Fruit fly (Drosophila melanogaster) whole organism, embryonic: ENCODE measurements around the gene CG13299.

Source experiments
- Asciz ChIP-seq: fragments of 200-800 bp; sonication (Bioruptor generic); optimal IDR thresholded peaks from 2 replicates; lab custom pipeline; 2017; ENCODE audit warnings: missing biosample characterization, mild to moderate bottlenecking, missing genetic modification characterization, missing genetic modification reagents
- CG10979 ChIP-seq: fragments of 200-800 bp; sonication (Bioruptor generic); optimal IDR thresholded peaks from 2 replicates; lab custom pipeline; 2018; ENCODE audit warnings: missing biosample characterization, mild to moderate bottlenecking, missing genetic modification characterization, moderate library complexity
- CG11247 ChIP-seq: fragments of 200-800 bp; sonication (Bioruptor generic); IDR thresholded peaks from 2 replicates; pipeline ENCODE4 v1.3.6; 2022; ENCODE audit warnings: missing biosample characterization, missing genetic modification characterization
- CG12104 ChIP-seq: fragments of 200-800 bp; sonication (Bioruptor generic); optimal IDR thresholded peaks from 3 replicates; lab custom pipeline; 2016; ENCODE audit warnings: missing biosample characterization, missing genetic modification characterization
- CG13424 ChIP-seq: fragments of 200-800 bp; sonication (Bioruptor generic); optimal IDR thresholded peaks from 2 replicates; lab custom pipeline; 2019; ENCODE audit warnings: missing biosample characterization, mild to moderate bottlenecking, missing genetic modification characterization, moderate library complexity
- CG13624 ChIP-seq: fragments of 200-800 bp; sonication (Bioruptor generic); optimal IDR thresholded peaks from 2 replicates; lab custom pipeline; 2016; ENCODE audit warnings: missing biosample characterization, missing genetic modification characterization
- CG14441 ChIP-seq: fragments of 200-800 bp; sonication (Bioruptor generic); IDR thresholded peaks from 2 replicates; pipeline ENCODE4 v1.3.6; 2022; ENCODE audit warnings: missing biosample characterization, missing genetic modification characterization
- CG15514 ChIP-seq: fragments of 200-800 bp; sonication (Bioruptor generic); optimal IDR thresholded peaks from 3 replicates; lab custom pipeline; 2017; ENCODE audit warnings: missing biosample characterization, missing genetic modification characterization, mild to moderate bottlenecking, moderate library complexity, missing genetic modification reagents
- CG1647 ChIP-seq: fragments of 200-800 bp; sonication (Bioruptor generic); optimal IDR thresholded peaks from 3 replicates; lab custom pipeline; 2016; ENCODE audit warnings: missing biosample characterization, missing genetic modification characterization
- CG16779 ChIP-seq: fragments of 200-800 bp; sonication (Bioruptor generic); IDR thresholded peaks from 2 replicates; pipeline ENCODE4 v1.3.6; 2022; ENCODE audit warnings: missing biosample characterization, missing genetic modification characterization
- CG16863 ChIP-seq: fragments of 200-800 bp; sonication (Bioruptor generic); optimal IDR thresholded peaks from 3 replicates; lab custom pipeline; 2016; ENCODE audit warnings: missing biosample characterization, missing genetic modification characterization
- CG18011 ChIP-seq: fragments of 200-800 bp; sonication (Bioruptor generic); optimal IDR thresholded peaks from 2 replicates; lab custom pipeline; 2017; ENCODE audit warnings: missing biosample characterization, missing genetic modification characterization, mild to moderate bottlenecking, moderate library complexity, missing genotype
- CG2120 ChIP-seq: fragments of 200-800 bp; sonication (Bioruptor generic); optimal IDR thresholded peaks from 3 replicates; lab custom pipeline; 2016; ENCODE audit warnings: missing biosample characterization, missing genetic modification characterization
- CG31441 ChIP-seq: fragments of 200-800 bp; sonication (Bioruptor generic); IDR thresholded peaks from 2 replicates; pipeline ENCODE4 v1.3.6; 2022; ENCODE audit warnings: missing biosample characterization, missing genetic modification characterization
- CG3281 ChIP-seq: fragments of 200-800 bp; sonication (Bioruptor generic); optimal IDR thresholded peaks from 3 replicates; lab custom pipeline; 2017; ENCODE audit warnings: missing biosample characterization, mild to moderate bottlenecking, missing genetic modification characterization
- CG33557 ChIP-seq: fragments of 200-800 bp; sonication (Bioruptor generic); optimal IDR thresholded peaks from 2 replicates; lab custom pipeline; 2019; ENCODE audit warnings: missing biosample characterization, mild to moderate bottlenecking, missing genetic modification characterization, moderate library complexity
- CG4328 ChIP-seq: fragments of 200-800 bp; sonication (Bioruptor generic); optimal IDR thresholded peaks from 3 replicates; lab custom pipeline; 2017; ENCODE audit warnings: missing biosample characterization, missing genetic modification reagents, missing genetic modification characterization
- CG5245 ChIP-seq: fragments of 200-800 bp; sonication (Bioruptor generic); optimal IDR thresholded peaks from 3 replicates; lab custom pipeline; 2016; ENCODE audit warnings: missing biosample characterization, missing genetic modification characterization
- CG8388 ChIP-seq: fragments of 200-800 bp; sonication (Bioruptor generic); optimal IDR thresholded peaks from 2 replicates; lab custom pipeline; 2019; ENCODE audit warnings: missing biosample characterization, mild to moderate bottlenecking, missing genetic modification characterization, moderate library complexity
- CG8944 ChIP-seq: fragments of 200-800 bp; sonication (Bioruptor generic); optimal IDR thresholded peaks from 3 replicates; lab custom pipeline; 2016; ENCODE audit warnings: missing biosample characterization, missing genetic modification characterization
- Ets97D ChIP-seq: fragments of 200-800 bp; sonication (Bioruptor generic); optimal IDR thresholded peaks from 3 replicates; lab custom pipeline; 2016; ENCODE audit warnings: missing biosample characterization, missing genetic modification characterization
- HHEX ChIP-seq: fragments of 200-800 bp; sonication (Bioruptor generic); optimal IDR thresholded peaks from 3 replicates; lab custom pipeline; 2017; ENCODE audit warnings: missing biosample characterization, mild to moderate bottlenecking, missing genetic modification characterization, missing genetic modification reagents
- Hr51 ChIP-seq, 2 experiments: fragments of 200-800 bp; sonication (Bioruptor generic); optimal IDR thresholded peaks; 2 replicates in 1 of 2; 3 replicates in 1 of 2; lab custom pipeline; 2016 to 2018; ENCODE audit warnings: missing biosample characterization in 2 of 2, missing genetic modification characterization in 2 of 2, mild to moderate bottlenecking in 1 of 2, moderate library complexity in 1 of 2
- Mad ChIP-seq: fragments of 200-800 bp; sonication (Bioruptor generic); optimal IDR thresholded peaks from 2 replicates; lab custom pipeline; 2016; ENCODE audit warnings: missing biosample characterization, missing genetic modification characterization
- Nf-YB ChIP-seq: fragments of 200-800 bp; sonication (Bioruptor generic); optimal IDR thresholded peaks from 3 replicates; lab custom pipeline; 2019; ENCODE audit warnings: missing biosample characterization, mild to moderate bottlenecking, missing genetic modification characterization, moderate library complexity
- PHDP ChIP-seq: fragments of 200-800 bp; sonication (Bioruptor generic); optimal IDR thresholded peaks from 3 replicates; lab custom pipeline; 2018; ENCODE audit warnings: missing biosample characterization, mild to moderate bottlenecking, missing genetic modification characterization, moderate library complexity
- Six4 ChIP-seq: fragments of 200-800 bp; sonication (Bioruptor generic); optimal IDR thresholded peaks from 2 replicates; lab custom pipeline; 2016; ENCODE audit warnings: missing biosample characterization, missing genetic modification characterization
- Taf1 ChIP-seq: fragments of 200-800 bp; sonication (Bioruptor generic); IDR thresholded peaks from 2 replicates; pipeline ENCODE4 v1.3.6; 2022; ENCODE audit warnings: missing biosample characterization, missing genetic modification characterization
- al ChIP-seq: fragments of 200-800 bp; sonication (Bioruptor generic); IDR thresholded peaks from 2 replicates; pipeline ENCODE4 v1.3.6; 2022; ENCODE audit warnings: missing biosample characterization, missing genetic modification characterization
- chif ChIP-seq, 2 experiments: fragments of 200-800 bp; sonication (Bioruptor generic); optimal IDR thresholded peaks; 3 replicates each; lab custom pipeline; 2016; ENCODE audit warnings: missing biosample characterization in 2 of 2, missing genetic modification characterization in 2 of 2
- cwo ChIP-seq: fragments of 200-800 bp; sonication (Bioruptor generic); optimal IDR thresholded peaks from 3 replicates; lab custom pipeline; 2017; ENCODE audit warnings: missing biosample characterization, missing genetic modification characterization, mild to moderate bottlenecking, moderate library complexity, missing genetic modification reagents
- dati ChIP-seq: fragments of 200-800 bp; sonication (Bioruptor generic); IDR thresholded peaks from 2 replicates; pipeline ENCODE4 v1.3.6; 2022; ENCODE audit warnings: missing biosample characterization, missing genetic modification characterization
- eve ChIP-seq, 2 experiments: fragments of >200 bp; optimal IDR thresholded peaks; 2 replicates each; lab custom pipeline; 2017; ENCODE audit warnings: missing biosample characterization in 2 of 2, missing genetic modification characterization in 2 of 2
- fd96Cb ChIP-seq: fragments of 200-800 bp; sonication (Bioruptor generic); optimal IDR thresholded peaks from 2 replicates; lab custom pipeline; 2018; ENCODE audit warnings: missing biosample characterization, mild to moderate bottlenecking, missing genetic modification characterization, moderate library complexity
- gce ChIP-seq: fragments of 200-800 bp; sonication (Bioruptor generic); IDR thresholded peaks from 3 replicates; pipeline ENCODE4 v1.3.6; 2022; ENCODE audit warnings: missing biosample characterization, missing genetic modification characterization
- gfzf ChIP-seq: fragments of 200-800 bp; sonication (Bioruptor generic); optimal IDR thresholded peaks from 2 replicates; lab custom pipeline; 2016; ENCODE audit warnings: missing biosample characterization, mild to moderate bottlenecking, missing genetic modification characterization, moderate library complexity
- gsb-n ChIP-seq: fragments of 200-800 bp; sonication (Bioruptor generic); optimal IDR thresholded peaks from 3 replicates; lab custom pipeline; 2018; ENCODE audit warnings: missing biosample characterization, mild to moderate bottlenecking, missing genetic modification characterization
- lmd ChIP-seq: fragments of 200-800 bp; sonication (Bioruptor generic); IDR thresholded peaks from 2 replicates; pipeline ENCODE4 v1.3.6; 2022; ENCODE audit warnings: missing biosample characterization, missing genetic modification characterization
- lov ChIP-seq, 2 experiments: fragments of 200-800 bp in 1 of 2; fragments of >200 bp in 1 of 2; sonication (Bioruptor generic) in 1 of 2; IDR thresholded peaks in 1 of 2; optimal IDR thresholded peaks in 1 of 2; 2 replicates in 1 of 2; 3 replicates in 1 of 2; pipeline versions ENCODE4 v1.3.6 to Lab custom; 2017 to 2022; ENCODE audit warnings: missing biosample characterization in 1 of 2, missing genetic modification characterization in 1 of 2
- pb ChIP-seq: fragments of 200-800 bp; sonication (Bioruptor generic); optimal IDR thresholded peaks from 3 replicates; lab custom pipeline; 2016; ENCODE audit warnings: missing biosample characterization, missing genetic modification characterization
- row ChIP-seq: fragments of 200-800 bp; sonication (Bioruptor generic); IDR thresholded peaks from 3 replicates; pipeline ENCODE4 v1.3.6; 2022; ENCODE audit warnings: missing biosample characterization, missing genetic modification characterization
- sug ChIP-seq: fragments of 200-800 bp; optimal IDR thresholded peaks from 2 replicates; lab custom pipeline; 2019; ENCODE audit warnings: missing biosample characterization, mild to moderate bottlenecking, missing genetic modification characterization, moderate library complexity
- trem ChIP-seq: fragments of 200-800 bp; optimal IDR thresholded peaks from 3 replicates; lab custom pipeline; 2019; ENCODE audit warnings: missing biosample characterization, mild to moderate bottlenecking, missing genetic modification characterization, moderate library complexity
- unpg ChIP-seq: fragments of 200-800 bp; sonication (Bioruptor generic); optimal IDR thresholded peaks from 3 replicates; lab custom pipeline; 2018; ENCODE audit warnings: missing biosample characterization, mild to moderate bottlenecking, missing genetic modification characterization, moderate library complexity
- vfl ChIP-seq: fragments of 200-800 bp; sonication (Bioruptor generic); optimal IDR thresholded peaks from 2 replicates; lab custom pipeline; 2016; ENCODE audit warnings: missing biosample characterization, missing genetic modification characterization
- wek ChIP-seq: fragments of 200-800 bp; sonication (Bioruptor generic); optimal IDR thresholded peaks from 3 replicates; lab custom pipeline; 2018; ENCODE audit warnings: missing biosample characterization, mild to moderate bottlenecking, missing genetic modification characterization, moderate library complexity
- wor ChIP-seq: fragments of 200-800 bp; sonication (Bioruptor generic); IDR thresholded peaks from 2 replicates; pipeline ENCODE4 v1.3.6; 2022; ENCODE audit warnings: missing biosample characterization, missing genetic modification characterization

Gene CG13299

DNA sequence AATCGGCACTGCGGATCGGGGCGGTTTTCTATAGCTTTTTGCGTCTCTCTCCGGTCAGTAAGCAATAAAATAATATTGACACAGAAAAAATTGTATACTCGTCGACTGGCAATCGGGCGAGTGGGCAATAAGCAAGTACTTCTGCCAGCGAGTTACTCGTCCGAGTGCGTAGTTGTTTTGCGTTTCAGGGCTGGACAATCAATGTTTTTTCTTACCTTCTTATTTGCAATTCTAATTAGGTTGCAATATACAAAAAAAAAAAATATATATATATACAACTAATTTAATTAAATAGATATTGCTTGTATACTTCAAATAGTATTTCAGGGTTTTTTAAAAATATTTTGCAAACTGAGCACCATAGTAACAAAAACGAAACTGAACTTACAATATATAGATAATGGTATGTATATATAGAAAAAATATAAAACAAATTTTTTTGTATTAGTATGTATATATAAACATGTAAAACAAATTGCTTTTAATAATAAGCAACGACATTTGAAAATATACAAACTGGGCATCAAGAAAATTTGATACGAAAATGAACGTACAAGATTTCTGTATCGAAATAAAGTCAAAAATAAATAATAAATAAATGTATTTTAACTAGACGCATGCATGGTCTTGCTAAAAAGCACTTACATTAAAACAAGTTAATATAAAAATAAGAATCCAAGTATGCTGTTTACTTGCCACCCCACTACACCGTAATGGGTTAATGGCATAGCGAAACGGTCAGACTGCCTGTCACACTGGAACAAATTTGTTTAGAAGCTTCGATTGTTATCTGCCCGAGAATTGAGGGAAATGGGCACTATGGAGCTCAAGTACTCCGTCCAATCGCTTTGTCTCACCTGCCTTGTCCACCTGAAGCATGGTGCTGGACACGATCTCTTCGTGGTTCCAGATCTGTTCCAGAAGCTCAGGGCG, 42.9 kb downstream of the CG13299 start, which contains the start of the genes D19A and CG7386 (continued):
- TF ChIP-seq wek (GFP tag; lab: Kevin White, UChicago) (peak; percentile 11), chif (GFP tag; optimal IDR thresholded peaks at IDR 0.05; lab: Kevin White, UChicago) (peak in 1 of 2 experiments; percentile 40), sug (tag; lab: Kevin White, UChicago) (peak; percentile 25), CG18011 (no peak), CG14441 (GFP tag; lab: Robert Waterston, UW) (peak; percentile 53), Asciz (GFP tag; lab: Kevin White, UChicago) (no peak), CG3281 (peak; percentile 38), gsb-n (tag; lab: Kevin White, UChicago) (peak; percentile 51), CG31441 (GFP tag; lab: Robert Waterston, UW) (peak; percentile 57), gfzf (peak; percentile 8), CG15514 (GFP tag; lab: Kevin White, UChicago) (peak; percentile 76), Ets97D (GFP tag; lab: Kevin White, UChicago) (peak; percentile 57), CG5245 (no peak), CG11247 (peak; percentile 40), pb (GFP tag; lab: Kevin White, UChicago) (peak; percentile 46), unpg (GFP tag; lab: Kevin White, UChicago) (peak; percentile 67), CG12104 (GFP tag; lab: Kevin White, UChicago) (peak; percentile 7), Six4 (GFP tag; lab: Kevin White, UChicago) (no peak), al (GFP tag; lab: Robert Waterston, UW) (peak; percentile 49), CG13424 (peak; percentile 68), Hr51 (GFP tag; optimal IDR thresholded peaks at IDR 0.05; lab: Kevin White, UChicago) (peak; percentile 17 to 49), CG1647 (peak; percentile 55), trem (tag; lab: Kevin White, UChicago) (peak; percentile 36), CG8388 (peak; percentile 30), vfl (GFP tag; lab: Kevin White, UChicago) (peak; percentile 18), CG10979 (tag; lab: Kevin White, UChicago) (peak; percentile 33), CG8944 (GFP tag; lab: Kevin White, UChicago) (peak; percentile 52), dati (GFP tag; lab: Robert Waterston, UW) (no peak), CG16863 (GFP tag; lab: Kevin White, UChicago) (peak; percentile 32), row (GFP tag; lab: Robert Waterston, UW) (peak; percentile 93), lov (optimal IDR thresholded peaks at IDR 0.05; lab: Kevin White, UChicago) (no peak), lov (GFP tag; IDR thresholded peaks at IDR 0.05; lab: Robert Waterston, UW) (peak; percentile 31; the same call in 1 of the 3 replicates), cwo (peak; percentile 46), Taf1 (GFP tag; lab: Robert Waterston, UW) (peak; percentile 57), Mad (peak; percentile 16), CG2120 (GFP tag; lab: Kevin White, UChicago) (peak; percentile 79), fd96Cb (peak; percentile 22), CG13624 (GFP tag; lab: Kevin White, UChicago) (peak; percentile 66), HHEX (peak; percentile 4), CG4328 (peak; percentile 25), eve (GFP tag; optimal IDR thresholded peaks at IDR 0.05; lab: Kevin White, UChicago) (no peak), gce (GFP tag; lab: Robert Waterston, UW) (0 out of 3 replicates have a peak, but pooled peaks have one; percentile 25), lmd (GFP tag; lab: Robert Waterston, UW) (peak; percentile 65), Nf-YB (GFP tag; lab: Kevin White, UChicago) (peak; percentile 29), CG33557 (GFP tag; lab: Kevin White, UChicago) (peak; percentile 48), CG16779 (GFP tag; lab: Robert Waterston, UW) (0 out of 2 replicates have a peak, but pooled peaks have one; percentile 20), PHDP (peak; percentile 68), wor (GFP tag; lab: Robert Waterston, UW) (peak; percentile 42; the same call in 1 of the 2 replicates)
